Fruit fly (Drosophila melanogaster): ENCODE results near the gene CG5866.
A peak's percentile ranks its signal among the peaks of the same experiment; 100 is the strongest.

CG5866 gene

DNA sequence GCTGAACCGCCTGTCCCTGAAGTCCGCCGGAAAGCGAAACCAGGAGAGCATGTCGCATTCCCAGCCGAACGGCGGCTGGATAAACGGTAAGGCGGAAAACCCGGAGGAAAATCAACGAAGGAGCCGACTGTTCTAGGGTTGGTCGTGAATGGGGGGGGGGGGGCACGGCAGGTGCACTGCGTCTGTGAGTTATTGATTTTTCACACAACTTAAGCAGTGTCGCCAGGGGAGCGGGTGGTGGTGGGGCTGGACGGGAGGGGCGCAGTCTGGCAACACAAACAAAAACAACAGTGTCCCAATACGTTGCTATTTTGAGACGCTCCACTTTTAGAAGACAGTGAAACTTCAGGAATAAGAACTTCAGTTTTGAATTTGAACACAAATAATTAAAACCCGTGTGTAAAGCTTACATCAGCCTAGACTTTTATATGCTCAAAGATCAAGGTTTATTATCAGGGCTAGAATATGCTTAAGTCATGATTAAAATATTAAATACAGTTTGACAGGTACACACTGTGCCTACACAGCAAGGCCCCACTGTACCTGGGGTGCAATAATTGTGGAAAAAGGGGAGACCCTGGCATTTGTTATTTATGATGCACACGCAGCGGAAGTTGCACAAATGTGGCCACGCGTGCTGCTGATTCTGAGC lies 29.2 kb upstream of the CG5866 start (continued):
- TF ChIP-seq CG14014 (GFP tag; IDR thresholded peaks at IDR 0.05) (peak; percentile 61), CG1529 (GFP tag; optimal IDR thresholded peaks at IDR 0.05) (peak; percentile 65), CG4360 (GFP tag; IDR thresholded peaks at IDR 0.05) (peak; percentile 40; the same call in 1 of the 2 replicates), MTF-1 (GFP tag; optimal IDR thresholded peaks at IDR 0.05; ENCODE audit: borderline replicate concordance) (peak; percentile 43), Awh (GFP tag; IDR thresholded peaks at IDR 0.05) (peak; percentile 66), CG2120 (GFP tag; optimal IDR thresholded peaks at IDR 0.05) (peak; percentile 30), crp (GFP tag; optimal IDR thresholded peaks at IDR 0.05) (no peak), CG4820 (GFP tag; optimal IDR thresholded peaks at IDR 0.05) (peak; percentile 74), gt (GFP tag; IDR thresholded peaks at IDR 0.05) (peak; percentile 70), Mad (GFP tag; optimal IDR thresholded peaks at IDR 0.05) (no peak), Aef1 (GFP tag; IDR thresholded peaks at IDR 0.05) (peak; percentile 57; the same call in 2 of the 3 replicates), wek (GFP tag; optimal IDR thresholded peaks at IDR 0.05) (peak; percentile 45), Camta (GFP tag; optimal IDR thresholded peaks at IDR 0.05) (peak; percentile 29), stc (GFP tag; IDR thresholded peaks at IDR 0.05) (peak; percentile 86), Neu2 (GFP tag; optimal IDR thresholded peaks at IDR 0.05; ENCODE audit: borderline replicate concordance) (no peak), kni (GFP tag; optimal IDR thresholded peaks at IDR 0.05) (peak; percentile 11), Oli (tag; optimal IDR thresholded peaks at IDR 0.05) (peak; percentile 75), rib (GFP tag; IDR thresholded peaks at IDR 0.05) (no peak), CG1602 (GFP tag; optimal IDR thresholded peaks at IDR 0.05) (peak; percentile 45), CG42726 (GFP tag; IDR thresholded peaks at IDR 0.05; ENCODE audit: partially characterized antibody) (no peak), CG4730 (GFP tag; IDR thresholded peaks at IDR 0.05) (peak; percentile 35; the same call in 1 of the 2 replicates), CG11723 (GFP tag; optimal IDR thresholded peaks at IDR 0.05) (peak; percentile 25), CG30431 (GFP tag; optimal IDR thresholded peaks at IDR 0.05) (peak; percentile 42), bbx (GFP tag; IDR thresholded peaks at IDR 0.05; ENCODE audit: partially characterized antibody) (no peak), CG9797 (GFP tag; optimal IDR thresholded peaks at IDR 0.05) (no peak), CG9727 (GFP tag; optimal IDR thresholded peaks at IDR 0.05) (peak; percentile 57), Hr51 (GFP tag; optimal IDR thresholded peaks at IDR 0.05) (peak in 1 of 2 experiments; percentile 72), CG2202 (tag; optimal IDR thresholded peaks at IDR 0.05) (peak; percentile 20), row (GFP tag; IDR thresholded peaks at IDR 0.05) (peak; percentile 92), Doc2 (GFP tag; IDR thresholded peaks at IDR 0.05) (no peak), pan (optimal IDR thresholded peaks at IDR 0.05) (no peak), pan (GFP tag; optimal IDR thresholded peaks at IDR 0.05 in 1 of 2, IDR thresholded peaks at IDR 0.05 in 1 of 2) (peak in 1 of 2 experiments; percentile 76), Bdp1 (GFP tag; optimal IDR thresholded peaks at IDR 0.05) (no peak), BEAF-32 (GFP tag; optimal IDR thresholded peaks at IDR 0.05) (no peak), gro (GFP tag; optimal IDR thresholded peaks at IDR 0.05) (peak; percentile 28), pros (GFP tag; optimal IDR thresholded peaks at IDR 0.05) (no peak), chm (GFP tag; IDR thresholded peaks at IDR 0.05) (peak; percentile 81), CG9215 (GFP tag; IDR thresholded peaks at IDR 0.05) (no peak), ham (GFP tag; IDR thresholded peaks at IDR 0.05) (no peak), danr (GFP tag; IDR thresholded peaks at IDR 0.05) (peak; percentile 25; the same call in 1 of the 2 replicates), wdn (GFP tag; IDR thresholded peaks at IDR 0.05) (peak; percentile 27; the same call in 1 of the 2 replicates), luna (GFP tag; optimal IDR thresholded peaks at IDR 0.05) (no peak), CG34376 (GFP tag; optimal IDR thresholded peaks at IDR 0.05) (no peak), vfl (GFP tag; optimal IDR thresholded peaks at IDR 0.05) (no peak), CG17568 (GFP tag; optimal IDR thresholded peaks at IDR 0.05) (no peak), cad (GFP tag; optimal IDR thresholded peaks at IDR 0.05) (no peak), fd64A (GFP tag; optimal IDR thresholded peaks at IDR 0.05) (peak; percentile 57), Rx (GFP tag; IDR thresholded peaks at IDR 0.05) (peak; percentile 58), NK7.1 (GFP tag; optimal IDR thresholded peaks at IDR 0.05) (no peak), CG4707 (GFP tag; optimal IDR thresholded peaks at IDR 0.05) (peak; percentile 55)
